Fruit fly (Drosophila melanogaster) whole organism, embryonic: ENCODE results near the gene CG18748.

ENCODE experiments used
- Ada2b ChIP-seq: fragments of 200-800 bp; sonication (Bioruptor generic); IDR thresholded peaks from 2 replicates; pipeline ENCODE4 v1.3.6; 2022; ENCODE audit warnings: missing biosample characterization, missing genetic modification characterization
- Bdp1 ChIP-seq: fragments of 200-800 bp; sonication (Bioruptor generic); optimal IDR thresholded peaks from 3 replicates; lab custom pipeline; 2016; ENCODE audit warnings: missing biosample characterization, missing genetic modification characterization
- CG10209 ChIP-seq: fragments of 200-800 bp; sonication (Bioruptor generic); optimal IDR thresholded peaks from 3 replicates; lab custom pipeline; 2017; ENCODE audit warnings: missing biosample characterization, mild to moderate bottlenecking, missing genetic modification characterization, missing genetic modification reagents
- CG14667 ChIP-seq: fragments of 200-800 bp; sonication (Bioruptor generic); IDR thresholded peaks from 2 replicates; pipeline ENCODE4 v1.3.6; 2022; ENCODE audit warnings: missing biosample characterization, missing genetic modification characterization
- CG14860 ChIP-seq: fragments of 200-800 bp; sonication (Bioruptor generic); IDR thresholded peaks from 3 replicates; pipeline ENCODE4 v1.3.6; 2022; ENCODE audit warnings: missing biosample characterization, missing genetic modification characterization; ENCODE audit not compliant: partially characterized antibody
- CG1529 ChIP-seq: fragments of 200-800 bp; sonication (Bioruptor generic); optimal IDR thresholded peaks from 3 replicates; lab custom pipeline; 2018; ENCODE audit warnings: missing biosample characterization, missing genetic modification characterization
- CG16813 ChIP-seq: fragments of 200-800 bp; sonication (Bioruptor generic); IDR thresholded peaks from 3 replicates; pipeline ENCODE4 v1.3.6; 2022; ENCODE audit warnings: missing biosample characterization, missing genetic modification characterization; ENCODE audit not compliant: partially characterized antibody
- CG17186 ChIP-seq: fragments of 200-800 bp; sonication (Bioruptor generic); optimal IDR thresholded peaks from 3 replicates; lab custom pipeline; 2017; ENCODE audit warnings: missing biosample characterization, missing genetic modification reagents, missing genetic modification characterization
- CG1832 ChIP-seq: fragments of 200-800 bp; sonication (Bioruptor generic); optimal IDR thresholded peaks from 2 replicates; lab custom pipeline; 2017; ENCODE audit warnings: missing biosample characterization, mild to moderate bottlenecking, missing genetic modification characterization, inconsistent platforms
- CG2678 ChIP-seq: fragments of 200-800 bp; sonication (Bioruptor generic); optimal IDR thresholded peaks from 3 replicates; lab custom pipeline; 2019; ENCODE audit warnings: missing biosample characterization, mild to moderate bottlenecking, missing genetic modification characterization, moderate library complexity
- CG30403 ChIP-seq: fragments of 200-800 bp; sonication (Bioruptor generic); optimal IDR thresholded peaks from 3 replicates; lab custom pipeline; 2016; ENCODE audit warnings: missing biosample characterization, missing genetic modification characterization
- CG3838 ChIP-seq: fragments of 200-800 bp; sonication (Bioruptor generic); optimal IDR thresholded peaks from 3 replicates; lab custom pipeline; 2016; ENCODE audit warnings: missing biosample characterization, missing genetic modification characterization
- CG4730 ChIP-seq: fragments of 200-800 bp; sonication (Bioruptor generic); IDR thresholded peaks from 2 replicates; pipeline ENCODE4 v1.3.6; 2022; ENCODE audit warnings: missing biosample characterization, missing genetic modification characterization
- CG6683 ChIP-seq: fragments of 200-800 bp; sonication (Bioruptor generic); optimal IDR thresholded peaks from 2 replicates; lab custom pipeline; 2017; ENCODE audit warnings: missing biosample characterization, mild to moderate bottlenecking, missing genetic modification characterization, missing genetic modification reagents
- CG6854 ChIP-seq: fragments of 200-800 bp; sonication (Bioruptor generic); optimal IDR thresholded peaks from 3 replicates; lab custom pipeline; 2017; ENCODE audit warnings: missing biosample characterization, mild to moderate bottlenecking, missing genetic modification characterization
- CG7556 ChIP-seq: fragments of 200-800 bp; sonication (Bioruptor generic); optimal IDR thresholded peaks from 2 replicates; lab custom pipeline; 2017; ENCODE audit warnings: missing biosample characterization, mild to moderate bottlenecking, missing genetic modification characterization
- CG7745 ChIP-seq: fragments of 200-800 bp; sonication (Bioruptor generic); optimal IDR thresholded peaks from 2 replicates; lab custom pipeline; 2018; ENCODE audit warnings: missing biosample characterization, mild to moderate bottlenecking, missing genetic modification characterization, moderate library complexity
- CG7839 ChIP-seq: fragments of 200-800 bp; sonication (Bioruptor generic); optimal IDR thresholded peaks from 3 replicates; lab custom pipeline; 2018; ENCODE audit warnings: missing biosample characterization, mild to moderate bottlenecking, missing genetic modification characterization, moderate library complexity
- D ChIP-seq, 2 experiments: fragments of 200-800 bp in 1 of 2; fragments of >200 bp in 1 of 2; sonication (Bioruptor generic) in 1 of 2; optimal IDR thresholded peaks; 2 replicates in 1 of 2; 3 replicates in 1 of 2; lab custom pipeline; 2017; ENCODE audit warnings: mild to moderate bottlenecking in 1 of 2, missing biosample characterization in 1 of 2, missing genetic modification characterization in 1 of 2, missing genetic modification reagents in 1 of 2
- D19B ChIP-seq: fragments of 200-800 bp; sonication (Bioruptor generic); optimal IDR thresholded peaks from 2 replicates; lab custom pipeline; 2017; ENCODE audit warnings: missing biosample characterization, mild to moderate bottlenecking, missing genetic modification characterization
- Dfd ChIP-seq, 2 experiments: fragments of >200 bp; optimal IDR thresholded peaks; 2 replicates each; lab custom pipeline; 2017; ENCODE audit warnings: missing biosample characterization in 2 of 2, missing genetic modification characterization in 2 of 2
- Dip2 ChIP-seq: fragments of 200-800 bp; sonication (Bioruptor generic); IDR thresholded peaks from 2 replicates; pipeline ENCODE4 v1.3.6; 2022; ENCODE audit warnings: missing biosample characterization, missing genetic modification characterization
- Fer2 ChIP-seq: fragments of 200-800 bp; sonication (Bioruptor generic); optimal IDR thresholded peaks from 2 replicates; lab custom pipeline; 2018; ENCODE audit warnings: missing biosample characterization, mild to moderate bottlenecking, missing genetic modification characterization, moderate library complexity
- H2.0 ChIP-seq: fragments of 200-800 bp; sonication (Bioruptor generic); IDR thresholded peaks from 2 replicates; pipeline ENCODE4 v1.3.6; 2022; ENCODE audit warnings: missing biosample characterization, missing genetic modification characterization
- Hr3 ChIP-seq: fragments of 200-800 bp; sonication (Bioruptor generic); optimal IDR thresholded peaks from 3 replicates; lab custom pipeline; 2016; ENCODE audit warnings: missing biosample characterization, missing genetic modification characterization
- MESR4 ChIP-seq: fragments of 200-800 bp; sonication (Bioruptor generic); optimal IDR thresholded peaks from 2 replicates; lab custom pipeline; 2018; ENCODE audit warnings: missing biosample characterization, mild to moderate bottlenecking, missing genetic modification characterization, moderate library complexity
- Mes4 ChIP-seq: fragments of 200-800 bp; sonication (Bioruptor generic); optimal IDR thresholded peaks from 2 replicates; lab custom pipeline; 2016; ENCODE audit warnings: missing biosample characterization, missing genetic modification characterization
- Rfx ChIP-seq: fragments of 200-800 bp; sonication (Bioruptor generic); IDR thresholded peaks from 2 replicates; pipeline ENCODE4 v1.3.6; 2022; ENCODE audit warnings: missing biosample characterization, missing genetic modification characterization
- Spps ChIP-seq: fragments of 200-800 bp; sonication (Bioruptor generic); optimal IDR thresholded peaks from 2 replicates; lab custom pipeline; 2018; ENCODE audit warnings: missing biosample characterization, mild to moderate bottlenecking, missing genetic modification characterization
- Sry-β ChIP-seq: fragments of 200-800 bp; sonication (Bioruptor generic); optimal IDR thresholded peaks from 2 replicates; lab custom pipeline; 2018; ENCODE audit warnings: missing biosample characterization, mild to moderate bottlenecking, missing genetic modification characterization, moderate library complexity
- bigmax ChIP-seq: fragments of 200-800 bp; sonication (Bioruptor generic); optimal IDR thresholded peaks from 2 replicates; lab custom pipeline; 2018; ENCODE audit warnings: missing biosample characterization, mild to moderate bottlenecking, missing genetic modification characterization
- dati ChIP-seq: fragments of 200-800 bp; sonication (Bioruptor generic); IDR thresholded peaks from 2 replicates; pipeline ENCODE4 v1.3.6; 2022; ENCODE audit warnings: missing biosample characterization, missing genetic modification characterization
- en ChIP-seq: fragments of 200-800 bp; sonication (Bioruptor generic); optimal IDR thresholded peaks from 2 replicates; lab custom pipeline; 2016; ENCODE audit warnings: missing biosample characterization, missing genetic modification characterization
- ewg ChIP-seq: fragments of 200-800 bp; sonication (Bioruptor generic); optimal IDR thresholded peaks from 3 replicates; lab custom pipeline; 2017; ENCODE audit warnings: mild to moderate bottlenecking, missing biosample characterization, missing genetic modification reagents, missing genetic modification characterization
- grn ChIP-seq: fragments of 200-800 bp; sonication (Bioruptor generic); optimal IDR thresholded peaks from 3 replicates; lab custom pipeline; 2017; ENCODE audit warnings: missing biosample characterization, missing genetic modification characterization
- hb ChIP-seq: fragments of 200-800 bp; sonication (Bioruptor generic); IDR thresholded peaks from 3 replicates; pipeline ENCODE4 v1.3.6; 2022; ENCODE audit warnings: missing biosample characterization, missing genetic modification characterization; ENCODE audit not compliant: partially characterized antibody
- hkb ChIP-seq, 2 experiments: fragments of 200-800 bp in 1 of 2; fragments of >200 bp in 1 of 2; sonication (Bioruptor generic) in 1 of 2; IDR thresholded peaks in 1 of 2; optimal IDR thresholded peaks in 1 of 2; 2 replicates each; pipeline versions ENCODE4 v1.3.6 to Lab custom; 2017 to 2022; ENCODE audit warnings: missing biosample characterization in 1 of 2, missing genetic modification characterization in 1 of 2
- lilli ChIP-seq: fragments of 200-800 bp; sonication (Bioruptor generic); optimal IDR thresholded peaks from 3 replicates; lab custom pipeline; 2016; ENCODE audit warnings: missing biosample characterization, missing genetic modification characterization
- lola ChIP-seq, 3 experiments: fragments of >200 bp in 2 of 3; fragments of 200-800 bp in 1 of 3; sonication (Bioruptor generic) in 1 of 3; optimal IDR thresholded peaks; 2 replicates each; lab custom pipeline; 2017 to 2019; ENCODE audit warnings: missing biosample characterization in 3 of 3, missing genetic modification characterization in 3 of 3, mild to moderate bottlenecking in 1 of 3, moderate library complexity in 1 of 3
- ro ChIP-seq: fragments of 200-800 bp; sonication (Bioruptor generic); IDR thresholded peaks from 2 replicates; pipeline ENCODE4 v1.3.6; 2022; ENCODE audit warnings: missing biosample characterization, missing genetic modification characterization
- sd ChIP-seq: fragments of 200-800 bp; sonication (Bioruptor generic); optimal IDR thresholded peaks from 3 replicates; lab custom pipeline; 2018; ENCODE audit warnings: missing biosample characterization, mild to moderate bottlenecking, missing genetic modification characterization, moderate library complexity
- shn ChIP-seq: fragments of 200-800 bp; sonication (Bioruptor generic); optimal IDR thresholded peaks from 3 replicates; lab custom pipeline; 2016; ENCODE audit warnings: missing biosample characterization, missing genetic modification characterization
- sisA ChIP-seq: fragments of 200-800 bp; sonication (Bioruptor generic); IDR thresholded peaks from 2 replicates; pipeline ENCODE4 v1.3.6; 2022; ENCODE audit warnings: missing biosample characterization, missing genetic modification characterization
- slou ChIP-seq: fragments of 200-800 bp; sonication (Bioruptor generic); optimal IDR thresholded peaks from 3 replicates; lab custom pipeline; 2016; ENCODE audit warnings: missing biosample characterization, missing genetic modification characterization
- stc ChIP-seq: fragments of 200-800 bp; sonication (Bioruptor generic); IDR thresholded peaks from 2 replicates; pipeline ENCODE4 v1.3.6; 2022; ENCODE audit warnings: missing biosample characterization, missing genetic modification characterization
- sug ChIP-seq: fragments of 200-800 bp; optimal IDR thresholded peaks from 2 replicates; lab custom pipeline; 2019; ENCODE audit warnings: missing biosample characterization, mild to moderate bottlenecking, missing genetic modification characterization, moderate library complexity
- tap ChIP-seq: fragments of 200-800 bp; optimal IDR thresholded peaks from 3 replicates; lab custom pipeline; 2019; ENCODE audit warnings: missing biosample characterization, mild to moderate bottlenecking, missing genetic modification characterization, moderate library complexity

The CG18748 gene

DNA sequence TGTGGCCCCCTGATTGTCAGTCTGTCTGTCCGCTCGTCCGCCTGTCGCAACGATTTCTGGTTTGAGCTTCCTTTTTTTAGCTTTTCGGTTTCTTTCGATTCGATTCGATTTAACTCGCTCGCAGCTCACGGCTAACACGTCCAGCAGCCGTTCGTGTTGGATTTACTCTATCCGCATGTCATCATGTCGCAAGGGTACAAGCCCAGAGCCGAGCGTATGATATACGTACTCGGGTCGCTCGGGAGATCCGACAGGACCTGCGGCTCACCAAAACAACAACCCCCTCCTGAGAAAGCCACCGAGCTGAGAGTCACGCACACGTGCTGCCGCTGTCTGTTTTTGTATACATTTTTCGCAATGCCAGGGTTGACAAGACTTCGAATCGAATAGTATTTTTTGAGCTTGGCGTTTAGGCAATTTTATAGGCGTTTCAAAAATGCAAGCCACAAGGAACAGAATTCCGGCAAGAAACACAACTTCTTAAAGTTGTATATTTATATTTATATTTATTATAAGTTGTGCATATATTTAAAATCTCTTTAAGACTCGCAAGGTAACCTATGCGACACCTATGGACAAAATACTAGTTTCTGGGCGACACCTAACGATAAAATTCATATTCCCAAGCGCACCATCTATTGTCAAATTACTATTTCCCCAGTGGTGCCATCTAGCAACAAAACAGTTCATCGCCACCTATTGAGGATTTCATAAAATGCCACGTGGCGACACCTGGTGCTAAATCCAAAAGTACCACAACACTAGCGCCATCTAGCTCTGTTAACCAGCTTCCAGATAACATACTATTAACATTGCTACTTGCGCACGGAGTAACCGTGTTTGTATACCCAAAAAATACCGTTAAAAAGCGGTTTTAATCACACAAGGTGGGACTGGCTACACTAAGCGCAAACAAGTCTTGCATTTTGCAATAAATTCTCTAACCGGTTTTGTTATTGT lies 22.2 kb upstream of the CG18748 start, which contains the start of the genes CG2993 and sgll (continued):
- TF ChIP-seq CG7745 (tag; lab: Kevin White, UChicago) (no peak), hkb (optimal IDR thresholded peaks at IDR 0.05; lab: Kevin White, UChicago) (peak; percentile 72), hkb (GFP tag; IDR thresholded peaks at IDR 0.05; lab: Robert Waterston, UW) (peak; percentile 81), sug (peak; percentile 88), CG30403 (GFP tag; lab: Kevin White, UChicago) (peak; percentile 96), ewg (peak; percentile 84), D (optimal IDR thresholded peaks at IDR 0.05; lab: Kevin White, UChicago) (no peak), D (GFP tag; optimal IDR thresholded peaks at IDR 0.05; lab: Kevin White, UChicago) (peak; percentile 80), Sry-β (GFP tag; lab: Kevin White, UChicago) (peak; percentile 47), shn (GFP tag; lab: Kevin White, UChicago) (peak; percentile 92), Hr3 (GFP tag; lab: Kevin White, UChicago) (peak; percentile 95), hb (GFP tag; lab: Robert Waterston, UW) (no peak), slou (GFP tag; lab: Kevin White, UChicago) (peak; percentile 83), grn (GFP tag; lab: Kevin White, UChicago) (peak; percentile 16), CG1832 (GFP tag; lab: Kevin White, UChicago) (no peak), lola (GFP tag; optimal IDR thresholded peaks at IDR 0.05; lab: Kevin White, UChicago) (no peak), CG2678 (tag; lab: Kevin White, UChicago) (peak; percentile 71), Fer2 (tag; lab: Kevin White, UChicago) (peak; percentile 71), CG4730 (GFP tag; lab: Robert Waterston, UW) (peak; percentile 92), CG14667 (GFP tag; lab: Robert Waterston, UW) (peak; percentile 95), CG14860 (GFP tag; lab: Robert Waterston, UW) (no peak), Dip2 (peak; percentile 90), dati (GFP tag; lab: Robert Waterston, UW) (peak; percentile 75), lilli (peak; percentile 93), CG3838 (GFP tag; lab: Kevin White, UChicago) (peak; percentile 84), MESR4 (GFP tag; lab: Kevin White, UChicago) (peak; percentile 35), stc (GFP tag; lab: Robert Waterston, UW) (peak; percentile 82), sd (tag; lab: Kevin White, UChicago) (peak; percentile 94), CG7839 (tag; lab: Kevin White, UChicago) (peak; percentile 91), sisA (GFP tag; lab: Robert Waterston, UW) (peak; percentile 96), Dfd (GFP tag; optimal IDR thresholded peaks at IDR 0.05; lab: Kevin White, UChicago) (no peak), CG10209 (GFP tag; lab: Kevin White, UChicago) (peak; percentile 91), en (peak; percentile 91), CG1529 (GFP tag; lab: Kevin White, UChicago) (peak; percentile 63), Ada2b (GFP tag; lab: Robert Waterston, UW) (peak; percentile 75), CG16813 (GFP tag; lab: Robert Waterston, UW) (no peak), CG6683 (GFP tag; lab: Kevin White, UChicago) (no peak), Bdp1 (GFP tag; lab: Kevin White, UChicago) (peak; percentile 63), Rfx (peak; percentile 98), bigmax (peak; percentile 52), CG6854 (peak; percentile 38), ro (GFP tag; lab: Robert Waterston, UW) (peak; percentile 89), D19B (GFP tag; lab: Kevin White, UChicago) (peak; percentile 72), Mes4 (GFP tag; lab: Kevin White, UChicago) (peak; percentile 94), tap (tag; lab: Kevin White, UChicago) (no peak), H2.0 (peak; percentile 92), CG17186 (GFP tag; lab: Kevin White, UChicago) (peak; percentile 70), CG7556 (GFP tag; lab: Kevin White, UChicago) (peak; percentile 64), Spps (tag; lab: Kevin White, UChicago) (no peak)
